Worm (Caenorhabditis elegans) whole organism, young adult: Measurements from ENCODE around the gene gem-1.

ENCODE experiments used
- B0019.2 ChIP-seq: fragments of 200-800 bp; sonication (Bioruptor generic); conservative IDR thresholded peaks from 2 replicates; pipeline ENCODE4 v1.3.6; 2022; ENCODE audit warnings: missing genetic modification reagents, missing genetic modification characterization, missing compliant biosample characterization
- B0261.1 ChIP-seq: sonication (generic microtip); optimal IDR thresholded peaks from 2 replicates; lab custom pipeline; 2016; ENCODE audit warnings: mild to moderate bottlenecking, missing genetic modification characterization, moderate library complexity, missing compliant biosample characterization
- B0336.3 ChIP-seq: fragments of 200-800 bp; sonication (Bioruptor generic); IDR thresholded peaks from 2 replicates; pipeline ENCODE4 v1.3.6; 2022; ENCODE audit warnings: missing genetic modification characterization, missing compliant biosample characterization
- C17E4.6 ChIP-seq: fragments of 200-800 bp; sonication (Bioruptor generic); IDR thresholded peaks from 2 replicates; pipeline ENCODE4 v1.3.6; 2022; ENCODE audit warnings: missing genetic modification reagents, missing genetic modification characterization, missing compliant biosample characterization
- F10E7.11 ChIP-seq: sonication (generic microtip); optimal IDR thresholded peaks from 2 replicates; lab custom pipeline; 2017; ENCODE audit warnings: mild to moderate bottlenecking, missing genetic modification characterization, moderate library complexity, missing compliant biosample characterization
- F23B12.7 ChIP-seq: sonication (generic microtip); optimal IDR thresholded peaks from 2 replicates; lab custom pipeline; 2017; ENCODE audit warnings: missing genetic modification characterization, mild to moderate bottlenecking, missing compliant biosample characterization, antibody characterized with exemption, moderate library complexity; ENCODE audit not compliant: insufficient read depth
- F37B4.10 ChIP-seq: fragments of 200-800 bp; sonication (Bioruptor generic); IDR thresholded peaks from 2 replicates; pipeline ENCODE4 v1.3.6; 2022; ENCODE audit warnings: missing genetic modification characterization, missing compliant biosample characterization
- F39B2.1 ChIP-seq: fragments of 200-800 bp; sonication (Bioruptor generic); IDR thresholded peaks from 2 replicates; pipeline ENCODE4 v1.3.6; 2022; ENCODE audit warnings: missing genetic modification reagents, missing genetic modification characterization, missing compliant biosample characterization
- F55B11.4 ChIP-seq: sonication (generic microtip); optimal IDR thresholded peaks from 2 replicates; lab custom pipeline; 2016; ENCODE audit warnings: missing compliant biosample characterization, missing genetic modification characterization, borderline replicate concordance; ENCODE audit not compliant: insufficient read depth
- F57C9.4 ChIP-seq: sonication (generic microtip); optimal IDR thresholded peaks from 2 replicates; lab custom pipeline; 2017; ENCODE audit warnings: mild to moderate bottlenecking, missing genetic modification characterization, missing compliant biosample characterization
- K11D2.4 ChIP-seq: fragments of 200-800 bp; sonication (Bioruptor generic); IDR thresholded peaks from 2 replicates; pipeline ENCODE4 v1.3.6; 2022; ENCODE audit warnings: missing genetic modification reagents, missing genetic modification characterization, missing compliant biosample characterization
- Y53G8AR.9 ChIP-seq: fragments of 200-800 bp; sonication (Bioruptor generic); conservative IDR thresholded peaks from 2 replicates; pipeline ENCODE4 v1.3.6; 2022; ENCODE audit warnings: missing genetic modification reagents, missing genetic modification characterization, missing compliant biosample characterization
- Y56A3A.18 ChIP-seq: fragments of 200-800 bp; sonication (Bioruptor generic); IDR thresholded peaks from 2 replicates; pipeline ENCODE4 v1.3.6; 2022; ENCODE audit warnings: missing genetic modification reagents, missing genetic modification characterization, missing compliant biosample characterization
- Y79H2A.3 ChIP-seq: fragments of 200-800 bp; sonication (Bioruptor generic); conservative IDR thresholded peaks from 2 replicates; pipeline ENCODE4 v1.3.6; 2022; ENCODE audit warnings: missing genetic modification reagents, missing genetic modification characterization, missing compliant biosample characterization
- ZK185.1 ChIP-seq: sonication (generic microtip); optimal IDR thresholded peaks from 2 replicates; lab custom pipeline; 2016; ENCODE audit warnings: mild to moderate bottlenecking, missing genetic modification characterization, missing compliant biosample characterization; ENCODE audit not compliant: poor library complexity, severe bottlenecking
- akir-1 ChIP-seq: fragments of 200-800 bp; sonication (Bioruptor generic); optimal IDR thresholded peaks from 2 replicates; lab custom pipeline; 2018; ENCODE audit warnings: mild to moderate bottlenecking, missing genetic modification characterization, moderate library complexity, missing compliant biosample characterization
- attf-3 ChIP-seq: fragments of 200-800 bp; sonication (Bioruptor generic); conservative IDR thresholded peaks from 2 replicates; pipeline ENCODE4 v1.3.6; 2022; ENCODE audit warnings: missing genetic modification reagents, missing genetic modification characterization, missing compliant biosample characterization
- attf-6 ChIP-seq: fragments of 200-800 bp; sonication (Bioruptor generic); IDR thresholded peaks from 2 replicates; pipeline ENCODE4 v1.3.6; 2022; ENCODE audit warnings: missing genetic modification reagents, missing genetic modification characterization, missing compliant biosample characterization
- ccch-3 ChIP-seq: fragments of 200-800 bp; sonication (Bioruptor generic); optimal IDR thresholded peaks from 2 replicates; lab custom pipeline; 2018; ENCODE audit warnings: mild to moderate bottlenecking, missing genetic modification characterization, missing compliant biosample characterization
- cebp-1 ChIP-seq, 2 experiments: fragments of 200-800 bp in 1 of 2; sonication (Bioruptor generic) in 1 of 2; sonication (generic microtip) in 1 of 2; IDR thresholded peaks in 1 of 2; optimal IDR thresholded peaks in 1 of 2; 2 replicates each; pipeline versions ENCODE4 v1.3.6 to Lab custom; 2017 to 2022; ENCODE audit warnings: missing compliant biosample characterization in 2 of 2, missing genetic modification characterization in 2 of 2, mild to moderate bottlenecking in 1 of 2, missing genetic modification reagents in 1 of 2, moderate library complexity in 1 of 2
- cebp-2 ChIP-seq: fragments of 200-800 bp; sonication (Bioruptor generic); IDR thresholded peaks from 2 replicates; pipeline ENCODE4 v1.3.6; 2022; ENCODE audit warnings: missing genetic modification characterization, missing compliant biosample characterization
- ceh-27 ChIP-seq: fragments of 200-800 bp; sonication (Bioruptor generic); optimal IDR thresholded peaks from 2 replicates; lab custom pipeline; 2018; ENCODE audit warnings: mild to moderate bottlenecking, missing genetic modification characterization, moderate library complexity, missing compliant biosample characterization
- ceh-40 ChIP-seq: fragments of 200-800 bp; sonication (Bioruptor generic); IDR thresholded peaks from 2 replicates; pipeline ENCODE4 v1.3.6; 2022; ENCODE audit warnings: missing genetic modification characterization, missing compliant biosample characterization
- ceh-79 ChIP-seq: sonication (generic microtip); optimal IDR thresholded peaks from 2 replicates; lab custom pipeline; 2017; ENCODE audit warnings: mild to moderate bottlenecking, missing genetic modification characterization, missing compliant biosample characterization
- egl-44 ChIP-seq: fragments of 200-800 bp; sonication (Bioruptor generic); IDR thresholded peaks from 2 replicates; pipeline ENCODE4 v1.3.6; 2022; ENCODE audit warnings: missing genetic modification reagents, missing genetic modification characterization, missing compliant biosample characterization
- egrh-3 ChIP-seq: fragments of 200-800 bp; sonication (Bioruptor generic); IDR thresholded peaks from 2 replicates; pipeline ENCODE4 v1.3.6; 2022; ENCODE audit warnings: missing genetic modification reagents, missing genetic modification characterization, missing compliant biosample characterization
- ets-4 ChIP-seq: fragments of 200-800 bp; sonication (Bioruptor generic); optimal IDR thresholded peaks from 2 replicates; lab custom pipeline; 2018; ENCODE audit warnings: mild to moderate bottlenecking, missing genetic modification characterization, missing compliant biosample characterization
- him-1 ChIP-seq: sonication (generic microtip); optimal IDR thresholded peaks from 2 replicates; lab custom pipeline; 2016; ENCODE audit warnings: missing genotype, missing genetic modification reagents, missing genetic modification characterization, missing compliant biosample characterization
- hmg-1.2 ChIP-seq: fragments of 200-800 bp; sonication (Bioruptor generic); IDR thresholded peaks from 2 replicates; pipeline ENCODE4 v1.3.6; 2022; ENCODE audit warnings: missing genetic modification reagents, missing genetic modification characterization, missing compliant biosample characterization
- let-526 ChIP-seq: fragments of 200-800 bp; sonication (Bioruptor generic); IDR thresholded peaks from 2 replicates; pipeline ENCODE4 v1.3.6; 2022; ENCODE audit warnings: missing genetic modification reagents, missing genetic modification characterization, missing compliant biosample characterization
- lin-40 ChIP-seq: sonication (generic microtip); optimal IDR thresholded peaks from 2 replicates; lab custom pipeline; 2016; ENCODE audit warnings: missing genetic modification characterization, mild to moderate bottlenecking, missing compliant biosample characterization, missing genotype, missing genetic modification reagents
- lsy-27 ChIP-seq: sonication (generic microtip); optimal IDR thresholded peaks from 2 replicates; lab custom pipeline; 2017; ENCODE audit warnings: missing genetic modification characterization, mild to moderate bottlenecking, missing compliant biosample characterization, antibody characterized with exemption, missing genotype, borderline replicate concordance; ENCODE audit not compliant: insufficient read depth
- madf-8 ChIP-seq: fragments of 200-800 bp; sonication (Bioruptor generic); conservative IDR thresholded peaks from 2 replicates; pipeline ENCODE4 v1.3.6; 2022; ENCODE audit warnings: missing genetic modification reagents, missing genetic modification characterization, missing compliant biosample characterization
- mes-4 ChIP-seq: sonication (generic microtip); optimal IDR thresholded peaks from 2 replicates; lab custom pipeline; 2016; ENCODE audit warnings: missing genotype, missing genetic modification characterization, missing compliant biosample characterization
- nfya-2 ChIP-seq: fragments of 200-800 bp; sonication (Bioruptor generic); IDR thresholded peaks from 2 replicates; pipeline ENCODE4 v1.3.6; 2022; ENCODE audit warnings: missing genetic modification reagents, missing genetic modification characterization, missing compliant biosample characterization
- nhr-120 ChIP-seq: fragments of 200-800 bp; sonication (Bioruptor generic); IDR thresholded peaks from 2 replicates; pipeline ENCODE4 v1.3.6; 2022; ENCODE audit warnings: missing genetic modification characterization, missing compliant biosample characterization
- nhr-179 ChIP-seq: sonication (generic microtip); optimal IDR thresholded peaks from 2 replicates; lab custom pipeline; 2016; ENCODE audit warnings: mild to moderate bottlenecking, missing genetic modification characterization, missing compliant biosample characterization
- pha-4 ChIP-seq: fragments of 150-350 bp; sonication (generic microtip); optimal IDR thresholded peaks from 2 replicates; lab custom pipeline; 2014; ENCODE audit warnings: missing biosample characterization, missing genetic modification reagents, missing genetic modification characterization
- rec-8 ChIP-seq, 2 experiments: sonication (generic microtip); optimal IDR thresholded peaks; 2 replicates each; lab custom pipeline; 2016; ENCODE audit warnings: mild to moderate bottlenecking in 2 of 2, missing genetic modification characterization in 2 of 2, missing genetic modification reagents in 2 of 2, missing genotype in 2 of 2, missing biosample characterization in 1 of 2, missing compliant biosample characterization in 1 of 2, moderate library complexity in 1 of 2
- rpc-1 ChIP-seq, 2 experiments: fragments of 150-350 bp in 1 of 2; sonication (generic microtip) in 1 of 2; optimal IDR thresholded peaks; 2 replicates each; lab custom pipeline; 2014 to 2018; ENCODE audit warnings: missing biosample characterization in 1 of 2, missing genetic modification characterization in 1 of 2, missing genetic modification reagents in 1 of 2, missing genotype in 1 of 2
- snpc-1.1 ChIP-seq: sonication (generic microtip); optimal IDR thresholded peaks from 2 replicates; lab custom pipeline; 2017; ENCODE audit warnings: missing genetic modification characterization, mild to moderate bottlenecking, missing compliant biosample characterization, antibody characterized with exemption, moderate library complexity, missing genotype, missing genetic modification reagents; ENCODE audit not compliant: insufficient read depth
- snpc-3.4 ChIP-seq: sonication (generic microtip); optimal IDR thresholded peaks from 2 replicates; lab custom pipeline; 2017; ENCODE audit warnings: missing genetic modification characterization, mild to moderate bottlenecking, missing compliant biosample characterization, antibody characterized with exemption, moderate library complexity, missing genotype, missing genetic modification reagents
- unc-130 ChIP-seq: sonication (generic microtip); optimal IDR thresholded peaks from 2 replicates; lab custom pipeline; 2016; ENCODE audit warnings: missing genetic modification reagents, missing genetic modification characterization, missing compliant biosample characterization
- unc-62 ChIP-seq: fragments of 150-350 bp; optimal IDR thresholded peaks from 2 replicates; lab custom pipeline; 2014; ENCODE audit warnings: missing biosample characterization, missing genetic modification reagents, missing genetic modification characterization
- xnd-1 ChIP-seq: sonication (generic microtip); optimal IDR thresholded peaks from 2 replicates; lab custom pipeline; 2016; ENCODE audit warnings: missing genotype, missing genetic modification reagents, missing genetic modification characterization, missing compliant biosample characterization
- zfh-2 ChIP-seq: fragments of 200-800 bp; sonication (Bioruptor generic); conservative IDR thresholded peaks from 2 replicates; pipeline ENCODE4 v1.3.6; 2022; ENCODE audit warnings: missing genetic modification reagents, missing genetic modification characterization, missing compliant biosample characterization
- ztf-28 ChIP-seq: fragments of 200-800 bp; sonication (Bioruptor generic); IDR thresholded peaks from 2 replicates; pipeline ENCODE4 v1.3.6; 2022; ENCODE audit warnings: missing genetic modification reagents, missing genetic modification characterization, missing compliant biosample characterization

Gene gem-1

DNA sequence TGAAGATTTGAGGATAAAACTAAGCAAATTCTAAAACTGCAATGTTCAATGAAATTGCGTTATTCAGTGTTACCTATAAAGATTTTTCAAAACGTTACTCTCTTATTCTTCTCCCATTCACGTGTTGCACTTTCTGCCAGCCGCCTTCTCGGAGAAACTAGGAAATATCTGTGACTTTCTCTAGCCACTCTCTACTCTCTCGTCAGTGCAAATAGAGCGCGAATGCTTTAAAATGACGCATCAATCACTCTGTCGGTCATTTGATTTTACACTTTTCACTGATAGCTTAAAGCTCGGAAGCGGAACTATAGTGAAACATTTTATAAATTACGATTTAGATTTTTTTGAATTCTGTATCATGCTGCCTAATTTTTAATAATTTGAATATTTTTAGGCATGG, 47.9 kb downstream of the gem-1 start (continued):
- TF ChIP-seq nhr-120 (GFP tag; lab: Robert Waterston, UW) = no peak
- TF ChIP-seq ceh-27 = peak; percentile 14
- no peak for TF ChIP-seq ztf-28 (GFP tag; lab: Robert Waterston, UW)
- peak; percentile 67 for TF ChIP-seq hmg-1.2 (GFP tag; lab: Robert Waterston, UW)
- no peak for TF ChIP-seq B0019.2 (GFP tag; lab: Robert Waterston, UW)
- no peak for TF ChIP-seq B0336.3 (GFP tag; lab: Robert Waterston, UW)
- no peak for TF ChIP-seq cebp-2 (GFP tag; lab: Robert Waterston, UW)
- no peak for TF ChIP-seq mes-4 (tag; lab: Kevin White, UChicago)
- peak; percentile 36 for TF ChIP-seq unc-62 (GFP tag; lab: Kevin White, UChicago)
- TF ChIP-seq ZK185.1 = peak; percentile 44
- no peak for TF ChIP-seq egl-44 (GFP tag; lab: Robert Waterston, UW)
- no peak for TF ChIP-seq unc-130 (GFP tag; lab: Kevin White, UChicago)
- no peak for TF ChIP-seq akir-1 (GFP tag; lab: Kevin White, UChicago)
- no peak for TF ChIP-seq F39B2.1 (GFP tag; lab: Robert Waterston, UW)
- no peak for TF ChIP-seq Y79H2A.3
- no peak for TF ChIP-seq xnd-1 (tag; lab: Kevin White, UChicago)
- no peak for TF ChIP-seq nhr-179
- TF ChIP-seq pha-4 = no peak
- TF ChIP-seq rec-8 (tag; optimal IDR thresholded peaks at IDR 0.05; lab: Kevin White, UChicago) = no peak
- TF ChIP-seq F37B4.10 (GFP tag; lab: Robert Waterston, UW) = no peak
- TF ChIP-seq lin-40 (tag; lab: Kevin White, UChicago) = peak; percentile 45
- no peak for TF ChIP-seq B0261.1 (tag; lab: Kevin White, UChicago)
- TF ChIP-seq let-526 (GFP tag; lab: Robert Waterston, UW) = no peak
- no peak for TF ChIP-seq F57C9.4 (tag; lab: Kevin White, UChicago)
- no peak for TF ChIP-seq Y56A3A.18 (GFP tag; lab: Robert Waterston, UW)
- no peak for TF ChIP-seq ceh-40 (GFP tag; lab: Robert Waterston, UW)
- TF ChIP-seq egrh-3 (GFP tag; lab: Robert Waterston, UW) = no peak
- TF ChIP-seq snpc-3.4 (tag; lab: Kevin White, UChicago) = no peak
- no peak for TF ChIP-seq C17E4.6 (GFP tag; lab: Robert Waterston, UW)
- no peak for TF ChIP-seq attf-6 (GFP tag; lab: Robert Waterston, UW)
- TF ChIP-seq ccch-3 (GFP tag; lab: Kevin White, UChicago) = no peak
- TF ChIP-seq snpc-1.1 (tag; lab: Kevin White, UChicago) = no peak
- no peak for TF ChIP-seq ceh-79 (tag; lab: Kevin White, UChicago)
- TF ChIP-seq lsy-27 = no peak
- TF ChIP-seq madf-8 (GFP tag; lab: Robert Waterston, UW) = no peak
- no peak for TF ChIP-seq him-1
- TF ChIP-seq ets-4 = no peak
- TF ChIP-seq attf-3 (GFP tag; lab: Robert Waterston, UW) = no peak
- TF ChIP-seq F10E7.11 (tag; lab: Kevin White, UChicago) = no peak
- TF ChIP-seq cebp-1 (GFP tag; IDR thresholded peaks at IDR 0.05; lab: Robert Waterston, UW) = no peak
- peak; percentile 52 for TF ChIP-seq cebp-1 (tag; optimal IDR thresholded peaks at IDR 0.05; lab: Kevin White, UChicago)
- no peak for TF ChIP-seq nfya-2 (GFP tag; lab: Robert Waterston, UW)
- TF ChIP-seq zfh-2 (GFP tag; lab: Robert Waterston, UW) = no peak
- 0 out of 2 replicates have a peak, but pooled peaks have one; percentile 32 for TF ChIP-seq K11D2.4 (GFP tag; lab: Robert Waterston, UW)
- no peak for TF ChIP-seq Y53G8AR.9 (GFP tag; lab: Robert Waterston, UW)
- TF ChIP-seq rpc-1 (optimal IDR thresholded peaks at IDR 0.05; lab: Kevin White, UChicago) = no peak
- TF ChIP-seq rpc-1 (tag; optimal IDR thresholded peaks at IDR 0.05; lab: Kevin White, UChicago) = no peak
- peak; percentile 18 for TF ChIP-seq F23B12.7 (tag; lab: Kevin White, UChicago)
- TF ChIP-seq F55B11.4 (tag; lab: Kevin White, UChicago) = no peak
